Fruit fly (Drosophila melanogaster) S2 (cell line): ENCODE data around the gene Rtnl2.

Experiments used
- CG8478 ChIP-seq: fragments of >200 bp; optimal IDR thresholded peaks from 2 replicates; lab custom pipeline; 2018
- CTCF ChIP-seq, 2 experiments: fragments of >200 bp; optimal IDR thresholded peaks; 2 replicates each; lab custom pipeline; 2018

DNA sequence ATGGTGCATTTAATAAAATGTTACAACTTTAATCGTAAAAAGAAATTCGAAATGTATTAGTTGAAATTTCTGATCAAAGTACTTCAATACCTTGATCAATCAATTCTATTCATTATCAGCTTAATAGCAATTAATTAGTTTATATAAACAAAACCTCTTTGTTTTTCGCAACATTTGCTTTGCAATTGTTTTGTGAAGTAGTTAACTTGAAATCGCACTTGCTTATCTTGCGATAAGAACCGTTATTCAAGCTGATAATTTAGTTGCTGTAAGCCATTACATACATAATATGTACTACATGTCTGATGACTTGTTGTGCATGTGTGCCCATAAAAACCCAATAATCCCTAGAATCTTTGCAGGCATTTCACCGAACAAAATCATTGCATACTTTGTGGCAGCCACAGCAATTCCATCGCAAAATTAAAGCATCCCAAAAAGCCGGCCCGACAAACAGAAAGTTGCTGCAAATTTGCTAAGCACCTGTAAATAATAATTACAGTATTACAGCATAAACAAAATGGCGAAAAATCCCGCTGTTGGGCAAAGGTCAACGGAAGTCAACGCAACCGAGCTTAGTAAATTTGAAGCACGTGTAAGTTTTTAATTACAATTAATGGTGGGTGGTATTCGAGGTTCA lies 21.7 kb downstream of the Rtnl2 start:
- TF ChIP-seq CG8478 (lab: Kevin White, UChicago): no peak
- no peak for TF ChIP-seq CTCF (optimal IDR thresholded peaks at IDR 0.05; lab: Kevin White, UChicago)
